Worm (Caenorhabditis elegans) whole organism, L3 larva: ENCODE measurements around the gene F59E12.17.

Source experiments
- nhr-28 ChIP-seq: fragments of 150-350 bp; optimal IDR thresholded peaks from 2 replicates; lab custom pipeline; 2014; ENCODE audit warnings: missing biosample characterization, missing genetic modification characterization
- nhr-76 ChIP-seq: fragments of 150-350 bp; sonication (generic microtip); optimal IDR thresholded peaks from 5 replicates; lab custom pipeline; 2014; ENCODE audit warnings: missing biosample characterization, missing genetic modification characterization

DNA sequence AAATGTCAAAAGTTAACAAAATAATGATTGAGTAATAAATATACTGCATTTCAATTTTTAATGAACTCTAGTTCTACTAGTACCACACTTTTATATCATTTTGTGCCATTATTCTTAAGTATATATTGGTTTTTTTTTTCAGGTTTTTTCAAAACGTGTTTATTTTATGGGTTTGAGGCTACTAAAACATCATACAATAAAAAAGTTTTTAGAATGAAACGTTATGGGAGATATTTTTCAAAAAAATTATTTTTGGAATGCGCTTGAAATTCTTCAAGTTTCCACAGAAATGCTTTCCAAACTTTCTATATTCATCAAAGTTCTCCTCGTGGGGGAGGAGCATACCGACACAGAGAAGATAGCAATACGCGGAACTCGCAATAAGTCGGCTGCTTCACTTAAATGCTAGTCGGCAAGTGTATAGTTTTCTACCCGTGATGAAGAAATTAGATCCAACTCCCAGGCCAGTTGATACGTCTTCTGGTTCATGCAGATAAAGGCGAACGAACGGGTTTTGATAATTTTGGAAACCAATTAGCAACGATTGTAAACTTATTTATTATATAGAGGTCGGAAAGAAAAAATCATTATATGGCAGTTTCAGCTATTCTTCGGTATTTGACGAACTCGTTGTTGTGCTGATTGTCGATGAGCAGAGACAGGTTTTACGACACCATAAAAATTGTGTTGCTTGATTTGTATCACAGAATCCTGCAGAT, 49.8 kb downstream of the F59E12.17 start, which contains the start of gene C17G10.10:
- TF ChIP-seq nhr-76 (tag; lab: Kevin White, UChicago), result no peak
- TF ChIP-seq nhr-28 (tag; lab: Kevin White, UChicago), result peak; percentile 30
